Worm (Caenorhabditis elegans) whole organism, late embryonic: ENCODE measurements around the gene R03G8.6.

Experiments
- K09A11.1 ChIP-seq: sonication (generic microtip); optimal IDR thresholded peaks from 2 replicates; lab custom pipeline; 2017; ENCODE audit warnings: antibody characterized with exemption, mild to moderate bottlenecking, missing genetic modification characterization, missing compliant biosample characterization; ENCODE audit not compliant: insufficient read depth
- ahr-1 ChIP-seq: sonication (generic microtip); optimal IDR thresholded peaks from 2 replicates; lab custom pipeline; 2016; ENCODE audit warnings: missing genetic modification characterization, missing compliant biosample characterization
- ama-1 ChIP-seq: fragments of 150-350 bp; optimal IDR thresholded peaks from 2 replicates; lab custom pipeline; 2014
- ceh-2 ChIP-seq: sonication (generic microtip); optimal IDR thresholded peaks from 2 replicates; lab custom pipeline; 2016; ENCODE audit warnings: missing genotype, missing genetic modification characterization, missing compliant biosample characterization
- dve-1 ChIP-seq: sonication (generic microtip); optimal IDR thresholded peaks from 2 replicates; lab custom pipeline; 2017; ENCODE audit warnings: antibody characterized with exemption, mild to moderate bottlenecking, missing genetic modification characterization, missing compliant biosample characterization
- fax-1 ChIP-seq: sonication (generic microtip); optimal IDR thresholded peaks from 2 replicates; lab custom pipeline; 2016; ENCODE audit warnings: missing genotype, missing genetic modification characterization, missing compliant biosample characterization
- hlh-15 ChIP-seq: sonication (generic microtip); optimal IDR thresholded peaks from 2 replicates; lab custom pipeline; 2016; ENCODE audit warnings: missing genetic modification characterization, missing compliant biosample characterization
- lim-6 ChIP-seq: sonication (generic microtip); optimal IDR thresholded peaks from 2 replicates; lab custom pipeline; 2016; ENCODE audit warnings: missing genetic modification characterization, missing compliant biosample characterization
- pat-9 ChIP-seq: fragments of 200-800 bp; sonication (Bioruptor generic); optimal IDR thresholded peaks from 2 replicates; lab custom pipeline; 2018; ENCODE audit warnings: mild to moderate bottlenecking, missing genetic modification characterization, moderate library complexity, missing compliant biosample characterization
- pros-1 ChIP-seq: fragments of 150-350 bp; optimal IDR thresholded peaks from 2 replicates; lab custom pipeline; 2014; ENCODE audit warnings: missing biosample characterization, missing genetic modification reagents, missing genetic modification characterization

DNA sequence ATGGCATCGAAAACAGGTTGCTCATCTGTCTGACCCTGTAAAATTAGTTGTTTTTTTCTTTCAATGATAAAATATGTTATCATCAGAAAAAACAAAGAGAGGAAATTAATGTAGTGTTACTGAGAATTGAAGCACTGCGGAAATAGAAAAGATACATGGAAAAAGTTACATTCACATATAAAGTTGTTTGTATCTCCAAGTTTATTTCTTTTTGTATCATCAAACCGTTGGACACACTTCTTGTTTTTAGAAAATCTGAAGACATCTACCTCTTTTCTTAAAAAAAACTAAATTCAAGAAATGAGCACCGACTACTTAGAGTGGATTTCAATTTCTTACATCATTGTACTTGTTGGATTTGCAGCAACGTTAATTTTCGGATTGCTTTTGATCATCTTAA, 18.0 kb downstream of the R03G8.6 start, which contains the start of gene str-10:
- no peak for TF ChIP-seq ceh-2 (tag; lab: Kevin White, UChicago)
- no peak for TF ChIP-seq ahr-1
- no peak for TF ChIP-seq pat-9 (tag; lab: Kevin White, UChicago)
- TF ChIP-seq fax-1: no peak
- TF ChIP-seq K09A11.1: no peak
- TF ChIP-seq ama-1: no peak
- TF ChIP-seq dve-1 (tag; lab: Kevin White, UChicago): no peak
- TF ChIP-seq pros-1 (tag; lab: Kevin White, UChicago): no peak
- TF ChIP-seq lim-6 (tag; lab: Kevin White, UChicago): no peak
- TF ChIP-seq hlh-15: no peak
